Fruit fly (Drosophila melanogaster) whole organism, embryonic: ENCODE results near the gene CG34163.
A peak's percentile ranks its signal among the peaks of the same experiment; 100 is the strongest.

Experiments
- Abd-B ChIP-seq: fragments of 200-800 bp; sonication (Bioruptor generic); optimal IDR thresholded peaks from 2 replicates; lab custom pipeline; 2018; ENCODE audit warnings: missing biosample characterization, mild to moderate bottlenecking, missing genetic modification characterization, moderate library complexity
- Awh ChIP-seq: fragments of 200-800 bp; sonication (Bioruptor generic); IDR thresholded peaks from 2 replicates; pipeline ENCODE4, ENCODE4 v1.3.6; 2022; ENCODE audit warnings: missing biosample characterization, missing genetic modification characterization
- CG10274 ChIP-seq: fragments of 200-800 bp; sonication (Bioruptor generic); optimal IDR thresholded peaks from 3 replicates; lab custom pipeline; 2017; ENCODE audit warnings: missing biosample characterization, mild to moderate bottlenecking, missing genetic modification characterization
- CG10431 ChIP-seq: fragments of 200-800 bp; sonication (Bioruptor generic); optimal IDR thresholded peaks from 3 replicates; lab custom pipeline; 2018; ENCODE audit warnings: missing biosample characterization, mild to moderate bottlenecking, missing genetic modification characterization
- CG11695 ChIP-seq: fragments of 200-800 bp; sonication (Bioruptor generic); IDR thresholded peaks from 3 replicates; pipeline ENCODE4 v1.3.6; 2022; ENCODE audit warnings: missing biosample characterization, missing genetic modification characterization
- CG12219 ChIP-seq: fragments of 200-800 bp; sonication (Bioruptor generic); optimal IDR thresholded peaks from 3 replicates; lab custom pipeline; 2018; ENCODE audit warnings: missing biosample characterization, mild to moderate bottlenecking, missing genetic modification characterization
- CG13775 ChIP-seq: fragments of 200-800 bp; sonication (Bioruptor generic); optimal IDR thresholded peaks from 3 replicates; lab custom pipeline; 2017; ENCODE audit warnings: missing biosample characterization, mild to moderate bottlenecking, missing genetic modification characterization
- CG15601 ChIP-seq: fragments of 200-800 bp; sonication (Bioruptor generic); optimal IDR thresholded peaks from 3 replicates; lab custom pipeline; 2019; ENCODE audit warnings: missing biosample characterization, mild to moderate bottlenecking, missing genetic modification characterization, moderate library complexity
- CG17186 ChIP-seq: fragments of 200-800 bp; sonication (Bioruptor generic); optimal IDR thresholded peaks from 3 replicates; lab custom pipeline; 2017; ENCODE audit warnings: missing biosample characterization, missing genetic modification reagents, missing genetic modification characterization
- CG18599 ChIP-seq: fragments of 200-800 bp; sonication (Bioruptor generic); optimal IDR thresholded peaks from 3 replicates; lab custom pipeline; 2017; ENCODE audit warnings: missing biosample characterization, missing genetic modification characterization, mild to moderate bottlenecking, moderate library complexity, missing genetic modification reagents
- CG18764 ChIP-seq: fragments of 200-800 bp; sonication (Bioruptor generic); optimal IDR thresholded peaks from 3 replicates; lab custom pipeline; 2016; ENCODE audit warnings: missing biosample characterization, missing genetic modification characterization
- CG31388 ChIP-seq: fragments of 200-800 bp; sonication (Bioruptor generic); optimal IDR thresholded peaks from 2 replicates; lab custom pipeline; 2016; ENCODE audit warnings: missing biosample characterization, missing genetic modification characterization
- CG3163 ChIP-seq: fragments of 200-800 bp; sonication (Bioruptor generic); optimal IDR thresholded peaks from 3 replicates; lab custom pipeline; 2016; ENCODE audit warnings: missing biosample characterization, missing genetic modification characterization
- CG34422 ChIP-seq: fragments of 200-800 bp; sonication (Bioruptor generic); IDR thresholded peaks from 3 replicates; pipeline ENCODE4 v1.3.6; 2022; ENCODE audit warnings: missing biosample characterization, missing genetic modification characterization
- CG4404 ChIP-seq: fragments of 200-800 bp; sonication (Bioruptor generic); IDR thresholded peaks from 2 replicates; pipeline ENCODE4 v1.3.6; 2022; ENCODE audit warnings: missing biosample characterization, missing genetic modification characterization
- CG6854 ChIP-seq: fragments of 200-800 bp; sonication (Bioruptor generic); optimal IDR thresholded peaks from 3 replicates; lab custom pipeline; 2017; ENCODE audit warnings: missing biosample characterization, mild to moderate bottlenecking, missing genetic modification characterization
- CG7271 ChIP-seq: fragments of 200-800 bp; sonication (Bioruptor generic); optimal IDR thresholded peaks from 2 replicates; lab custom pipeline; 2018; ENCODE audit warnings: missing biosample characterization, mild to moderate bottlenecking, missing genetic modification characterization, moderate library complexity
- CG8765 ChIP-seq: fragments of 200-800 bp; sonication (Bioruptor generic); IDR thresholded peaks from 2 replicates; pipeline ENCODE4 v1.3.6; 2022; ENCODE audit warnings: missing biosample characterization, missing genetic modification characterization
- CG8944 ChIP-seq: fragments of 200-800 bp; sonication (Bioruptor generic); optimal IDR thresholded peaks from 3 replicates; lab custom pipeline; 2016; ENCODE audit warnings: missing biosample characterization, missing genetic modification characterization
- Chrac-16 ChIP-seq: fragments of 200-800 bp; sonication (Bioruptor generic); optimal IDR thresholded peaks from 3 replicates; lab custom pipeline; 2016; ENCODE audit warnings: missing biosample characterization, missing genetic modification characterization
- D19A ChIP-seq: fragments of 200-800 bp; optimal IDR thresholded peaks from 3 replicates; lab custom pipeline; 2019; ENCODE audit warnings: missing biosample characterization, mild to moderate bottlenecking, missing genetic modification characterization, moderate library complexity
- D19B ChIP-seq: fragments of 200-800 bp; sonication (Bioruptor generic); optimal IDR thresholded peaks from 2 replicates; lab custom pipeline; 2017; ENCODE audit warnings: missing biosample characterization, mild to moderate bottlenecking, missing genetic modification characterization
- HHEX ChIP-seq: fragments of 200-800 bp; sonication (Bioruptor generic); optimal IDR thresholded peaks from 3 replicates; lab custom pipeline; 2017; ENCODE audit warnings: missing biosample characterization, mild to moderate bottlenecking, missing genetic modification characterization, missing genetic modification reagents
- HLH4C ChIP-seq: fragments of 200-800 bp; sonication (Bioruptor generic); IDR thresholded peaks from 3 replicates; pipeline ENCODE4 v1.3.6; 2022; ENCODE audit warnings: missing biosample characterization, missing genetic modification characterization; ENCODE audit not compliant: partially characterized antibody
- Hey ChIP-seq: fragments of 200-800 bp; sonication (Bioruptor generic); optimal IDR thresholded peaks from 3 replicates; lab custom pipeline; 2018; ENCODE audit warnings: missing biosample characterization, mild to moderate bottlenecking, missing genetic modification characterization
- HmgD ChIP-seq: fragments of 200-800 bp; sonication (Bioruptor generic); optimal IDR thresholded peaks from 3 replicates; lab custom pipeline; 2016; ENCODE audit warnings: missing biosample characterization, missing genetic modification characterization
- Hr51 ChIP-seq, 2 experiments: fragments of 200-800 bp; sonication (Bioruptor generic); optimal IDR thresholded peaks; 2 replicates in 1 of 2; 3 replicates in 1 of 2; lab custom pipeline; 2016 to 2018; ENCODE audit warnings: missing biosample characterization in 2 of 2, missing genetic modification characterization in 2 of 2, mild to moderate bottlenecking in 1 of 2, moderate library complexity in 1 of 2
- Mad ChIP-seq: fragments of 200-800 bp; sonication (Bioruptor generic); optimal IDR thresholded peaks from 2 replicates; lab custom pipeline; 2016; ENCODE audit warnings: missing biosample characterization, missing genetic modification characterization
- Max ChIP-seq: fragments of 200-800 bp; sonication (Bioruptor generic); optimal IDR thresholded peaks from 2 replicates; lab custom pipeline; 2016; ENCODE audit warnings: missing biosample characterization, mild to moderate bottlenecking, missing genetic modification characterization
- Myb ChIP-seq: fragments of 200-800 bp; sonication (Bioruptor generic); optimal IDR thresholded peaks from 2 replicates; lab custom pipeline; 2016; ENCODE audit warnings: missing biosample characterization, missing genetic modification characterization
- Ravus ChIP-seq: fragments of 200-800 bp; sonication (Bioruptor generic); IDR thresholded peaks from 2 replicates; pipeline ENCODE4 v1.3.6; 2022; ENCODE audit warnings: missing biosample characterization, missing genetic modification characterization
- Ssrp ChIP-seq: fragments of 200-800 bp; sonication (Bioruptor generic); optimal IDR thresholded peaks from 2 replicates; lab custom pipeline; 2018; ENCODE audit warnings: missing biosample characterization, mild to moderate bottlenecking, missing genetic modification characterization, moderate library complexity
- TFAM ChIP-seq: fragments of 200-800 bp; sonication (Bioruptor generic); optimal IDR thresholded peaks from 2 replicates; lab custom pipeline; 2017; ENCODE audit warnings: missing biosample characterization, missing genetic modification characterization, inconsistent platforms
- Usf ChIP-seq: fragments of 200-800 bp; sonication (Bioruptor generic); optimal IDR thresholded peaks from 2 replicates; lab custom pipeline; 2017; ENCODE audit warnings: missing genotype, missing biosample characterization, missing genetic modification characterization
- btn ChIP-seq: fragments of 200-800 bp; sonication (Bioruptor generic); optimal IDR thresholded peaks from 2 replicates; lab custom pipeline; 2016; ENCODE audit warnings: missing biosample characterization, missing genetic modification characterization
- cwo ChIP-seq: fragments of 200-800 bp; sonication (Bioruptor generic); optimal IDR thresholded peaks from 3 replicates; lab custom pipeline; 2017; ENCODE audit warnings: missing biosample characterization, missing genetic modification characterization, mild to moderate bottlenecking, moderate library complexity, missing genetic modification reagents
- en ChIP-seq: fragments of 200-800 bp; sonication (Bioruptor generic); optimal IDR thresholded peaks from 2 replicates; lab custom pipeline; 2016; ENCODE audit warnings: missing biosample characterization, missing genetic modification characterization
- eve ChIP-seq, 2 experiments: fragments of >200 bp; optimal IDR thresholded peaks; 2 replicates each; lab custom pipeline; 2017; ENCODE audit warnings: missing biosample characterization in 2 of 2, missing genetic modification characterization in 2 of 2
- fd3F ChIP-seq: fragments of 200-800 bp; sonication (Bioruptor generic); optimal IDR thresholded peaks from 2 replicates; lab custom pipeline; 2018; ENCODE audit warnings: missing biosample characterization, mild to moderate bottlenecking, missing genetic modification characterization, moderate library complexity
- gcm ChIP-seq: fragments of 200-800 bp; sonication (Bioruptor generic); optimal IDR thresholded peaks from 2 replicates; lab custom pipeline; 2019; ENCODE audit warnings: missing biosample characterization, mild to moderate bottlenecking, missing genetic modification characterization, moderate library complexity
- gfzf ChIP-seq: fragments of 200-800 bp; sonication (Bioruptor generic); optimal IDR thresholded peaks from 2 replicates; lab custom pipeline; 2016; ENCODE audit warnings: missing biosample characterization, mild to moderate bottlenecking, missing genetic modification characterization, moderate library complexity
- grn ChIP-seq: fragments of 200-800 bp; sonication (Bioruptor generic); optimal IDR thresholded peaks from 3 replicates; lab custom pipeline; 2017; ENCODE audit warnings: missing biosample characterization, missing genetic modification characterization
- pita ChIP-seq: fragments of 200-800 bp; sonication (Bioruptor generic); optimal IDR thresholded peaks from 2 replicates; lab custom pipeline; 2017; ENCODE audit warnings: missing biosample characterization, mild to moderate bottlenecking, missing genetic modification characterization
- seq ChIP-seq: fragments of 200-800 bp; sonication (Bioruptor generic); IDR thresholded peaks from 2 replicates; pipeline ENCODE4 v1.3.6; 2022; ENCODE audit warnings: missing biosample characterization, missing genetic modification characterization
- shn ChIP-seq: fragments of 200-800 bp; sonication (Bioruptor generic); optimal IDR thresholded peaks from 3 replicates; lab custom pipeline; 2016; ENCODE audit warnings: missing biosample characterization, missing genetic modification characterization
- stwl ChIP-seq: fragments of 200-800 bp; sonication (Bioruptor generic); optimal IDR thresholded peaks from 3 replicates; lab custom pipeline; 2018; ENCODE audit warnings: missing biosample characterization, mild to moderate bottlenecking, missing genetic modification characterization, moderate library complexity
- tll ChIP-seq, 2 experiments: fragments of 200-800 bp in 1 of 2; fragments of >200 bp in 1 of 2; sonication (Bioruptor generic) in 1 of 2; optimal IDR thresholded peaks; 2 replicates each; lab custom pipeline; 2017 to 2019; ENCODE audit warnings: missing biosample characterization in 2 of 2, missing genetic modification characterization in 2 of 2, mild to moderate bottlenecking in 1 of 2, moderate library complexity in 1 of 2
- trh ChIP-seq: fragments of 200-800 bp; sonication (Bioruptor generic); optimal IDR thresholded peaks from 2 replicates; lab custom pipeline; 2016; ENCODE audit warnings: missing biosample characterization, missing genetic modification characterization
- vvl ChIP-seq: fragments of 200-800 bp; sonication (Bioruptor generic); IDR thresholded peaks from 2 replicates; pipeline ENCODE4 v1.3.6; 2022; ENCODE audit warnings: missing biosample characterization, missing genetic modification characterization
- zf30C ChIP-seq: fragments of 200-800 bp; sonication (Bioruptor generic); optimal IDR thresholded peaks from 3 replicates; lab custom pipeline; 2018; ENCODE audit warnings: missing biosample characterization, mild to moderate bottlenecking, missing genetic modification characterization

CG34163 gene

dm6 chr2L:11970853-11971397 is 17.1 kb upstream of the CG34163 start (continued):
- TF ChIP-seq CG7271 (tag; lab: Kevin White, UChicago) (no peak), eve (GFP tag; optimal IDR thresholded peaks at IDR 0.05; lab: Kevin White, UChicago) (no peak), CG10274 (GFP tag; lab: Kevin White, UChicago) (no peak), CG18599 (peak; percentile 40), Hr51 (GFP tag; optimal IDR thresholded peaks at IDR 0.05; lab: Kevin White, UChicago) (peak in 1 of 2 experiments; percentile 43), HmgD (GFP tag; lab: Kevin White, UChicago) (peak; percentile 41), Usf (GFP tag; lab: Kevin White, UChicago) (no peak), CG8944 (no peak), CG17186 (GFP tag; lab: Kevin White, UChicago) (no peak), CG8765 (GFP tag; lab: Robert Waterston, UW) (no peak), pita (GFP tag; lab: Kevin White, UChicago) (no peak), Awh (GFP tag; lab: Robert Waterston, UW) (0 out of 2 replicates have a peak, but pooled peaks have one; percentile 35), CG18764 (no peak), Ssrp (tag; lab: Kevin White, UChicago) (no peak), trh (GFP tag; lab: Kevin White, UChicago) (no peak), HHEX (GFP tag; lab: Kevin White, UChicago) (peak; percentile 23), CG10431 (GFP tag; lab: Kevin White, UChicago) (no peak), Myb (GFP tag; lab: Kevin White, UChicago) (no peak), CG4404 (GFP tag; lab: Robert Waterston, UW) (no peak), seq (peak; percentile 38; the same call in 1 of the 2 replicates), CG31388 (GFP tag; lab: Kevin White, UChicago) (no peak), CG13775 (GFP tag; lab: Kevin White, UChicago) (no peak), Abd-B (GFP tag; lab: Kevin White, UChicago) (no peak), shn (GFP tag; lab: Kevin White, UChicago) (no peak), gcm (GFP tag; lab: Kevin White, UChicago) (no peak), stwl (no peak), fd3F (GFP tag; lab: Kevin White, UChicago) (no peak), CG6854 (GFP tag; lab: Kevin White, UChicago) (peak; percentile 5), CG12219 (GFP tag; lab: Kevin White, UChicago) (no peak), tll (GFP tag; optimal IDR thresholded peaks at IDR 0.05; lab: Kevin White, UChicago) (peak in 1 of 2 experiments; percentile 77), TFAM (GFP tag; lab: Kevin White, UChicago) (no peak), CG34422 (GFP tag; lab: Robert Waterston, UW) (peak; percentile 44; the same call in 1 of the 3 replicates), btn (GFP tag; lab: Kevin White, UChicago) (no peak), cwo (GFP tag; lab: Kevin White, UChicago) (peak; percentile 30), Max (no peak), HLH4C (GFP tag; lab: Robert Waterston, UW) (0 out of 3 replicates have a peak, but pooled peaks have one; percentile 39), D19A (tag; lab: Kevin White, UChicago) (no peak), Ravus (GFP tag; lab: Robert Waterston, UW) (no peak), Hey (tag; lab: Kevin White, UChicago) (no peak), CG11695 (GFP tag; lab: Robert Waterston, UW) (peak; percentile 32; the same call in 1 of the 3 replicates), Mad (GFP tag; lab: Kevin White, UChicago) (no peak), en (no peak), CG3163 (peak; percentile 99), grn (peak; percentile 77), Chrac-16 (GFP tag; lab: Kevin White, UChicago) (no peak), D19B (GFP tag; lab: Kevin White, UChicago) (no peak), CG15601 (tag; lab: Kevin White, UChicago) (peak; percentile 61), zf30C (GFP tag; lab: Kevin White, UChicago) (no peak), vvl (GFP tag; lab: Robert Waterston, UW) (peak; percentile 56; the same call in 1 of the 2 replicates), gfzf (GFP tag; lab: Kevin White, UChicago) (no peak)
